Fruit fly (Drosophila melanogaster): ENCODE results near the gene Prp4k.
A peak's percentile ranks its signal among the peaks of the same experiment; 100 is the strongest.

Gene Prp4k

DNA sequence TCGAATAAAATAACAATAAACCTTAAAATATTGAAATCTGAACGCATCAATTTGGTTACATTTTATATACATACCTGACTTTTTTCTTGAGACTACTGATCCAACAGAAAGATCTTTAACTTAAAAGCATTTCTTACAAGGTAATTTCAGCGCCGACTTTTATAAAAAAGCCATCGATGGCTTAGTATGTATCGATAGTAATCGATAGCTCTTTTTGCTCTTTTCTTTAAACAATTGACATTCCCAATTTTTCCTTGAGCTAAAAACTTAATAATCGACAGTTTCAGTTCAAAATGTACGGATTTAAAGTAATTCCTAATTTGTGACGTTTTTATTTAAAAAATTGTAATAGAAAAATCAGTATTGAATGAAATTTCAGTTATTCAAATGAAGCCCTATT is 36.8 kb downstream of the Prp4k start (continued):
- TF ChIP-seq cato (GFP tag; optimal IDR thresholded peaks at IDR 0.05; ENCODE audit: borderline replicate concordance) (no peak), Mad (GFP tag; optimal IDR thresholded peaks at IDR 0.05) (no peak), CG17385 (GFP tag; optimal IDR thresholded peaks at IDR 0.05) (no peak), Hr51 (GFP tag; optimal IDR thresholded peaks at IDR 0.05) (no peak), nerfin-1 (tag; optimal IDR thresholded peaks at IDR 0.05) (no peak), Spps (tag; optimal IDR thresholded peaks at IDR 0.05) (no peak), NC2β (GFP tag; optimal IDR thresholded peaks at IDR 0.05) (no peak), Med (GFP tag) (peak; percentile 65), mirr (GFP tag; optimal IDR thresholded peaks at IDR 0.05) (no peak), HmgD (GFP tag; optimal IDR thresholded peaks at IDR 0.05) (no peak), knrl (GFP tag; IDR thresholded peaks at IDR 0.05; ENCODE audit: partially characterized antibody) (peak; percentile 86), pros (GFP tag; optimal IDR thresholded peaks at IDR 0.05) (peak; percentile 4), mam (GFP tag; optimal IDR thresholded peaks at IDR 0.05) (no peak), CG9437 (GFP tag; optimal IDR thresholded peaks at IDR 0.05) (no peak), Fer2 (tag; optimal IDR thresholded peaks at IDR 0.05) (no peak), CG12219 (GFP tag; optimal IDR thresholded peaks at IDR 0.05) (no peak), sug (tag; optimal IDR thresholded peaks at IDR 0.05) (no peak), eyg (GFP tag; optimal IDR thresholded peaks at IDR 0.05) (no peak), psq (GFP tag; optimal IDR thresholded peaks at IDR 0.05) (no peak), wek (GFP tag; optimal IDR thresholded peaks at IDR 0.05) (no peak), CG2202 (tag; optimal IDR thresholded peaks at IDR 0.05) (no peak), CG18619 (GFP tag; optimal IDR thresholded peaks at IDR 0.05) (no peak), CG13894 (tag; optimal IDR thresholded peaks at IDR 0.05) (peak; percentile 19), Dfd (GFP tag; optimal IDR thresholded peaks at IDR 0.05) (no peak), Vsx1 (GFP tag; optimal IDR thresholded peaks at IDR 0.05) (no peak), zf30C (GFP tag; optimal IDR thresholded peaks at IDR 0.05) (no peak), Scr (GFP tag; IDR thresholded peaks at IDR 0.05; ENCODE audit: partially characterized antibody) (peak; percentile 89), nerfin-2 (GFP tag; IDR thresholded peaks at IDR 0.05; ENCODE audit: partially characterized antibody) (peak; percentile 85), bab2 (GFP tag; optimal IDR thresholded peaks at IDR 0.05) (no peak), scrt (GFP tag; optimal IDR thresholded peaks at IDR 0.05) (no peak), z (GFP tag; IDR thresholded peaks at IDR 0.05) (no peak), CG6254 (GFP tag; optimal IDR thresholded peaks at IDR 0.05) (no peak), CG8944 (GFP tag; optimal IDR thresholded peaks at IDR 0.05) (no peak), Dek (tag; optimal IDR thresholded peaks at IDR 0.05) (no peak), CG10543 (GFP tag; optimal IDR thresholded peaks at IDR 0.05) (no peak), slp2 (GFP tag; optimal IDR thresholded peaks at IDR 0.05) (no peak), sisA (GFP tag; IDR thresholded peaks at IDR 0.05) (no peak), Max (GFP tag; optimal IDR thresholded peaks at IDR 0.05) (no peak), Taf1 (GFP tag; IDR thresholded peaks at IDR 0.05) (no peak), Ada2b (GFP tag; IDR thresholded peaks at IDR 0.05) (no peak), nom (GFP tag; optimal IDR thresholded peaks at IDR 0.05) (no peak), Dip2 (GFP tag; IDR thresholded peaks at IDR 0.05) (no peak), Ptx1 (GFP tag; IDR thresholded peaks at IDR 0.05) (no peak), fd64A (GFP tag; optimal IDR thresholded peaks at IDR 0.05) (no peak), exex (tag; optimal IDR thresholded peaks at IDR 0.05) (no peak), Bgb (GFP tag; IDR thresholded peaks at IDR 0.05; ENCODE audit: partially characterized antibody) (peak; percentile 94), CG1647 (GFP tag; optimal IDR thresholded peaks at IDR 0.05) (no peak), Rfx (GFP tag; IDR thresholded peaks at IDR 0.05) (no peak), CG31388 (GFP tag; optimal IDR thresholded peaks at IDR 0.05) (no peak), grn (GFP tag; optimal IDR thresholded peaks at IDR 0.05) (no peak), CG1792 (GFP tag; optimal IDR thresholded peaks at IDR 0.05) (no peak)

Measured in whole organism, embryonic.